Fruit fly (Drosophila melanogaster) whole organism, pupa: Measurements from ENCODE around the gene Dbp21E2.

Experiments
- CG10348 ChIP-seq: fragments of 200-800 bp; sonication (Bioruptor generic); IDR thresholded peaks from 2 replicates; pipeline ENCODE4 v1.3.6; 2022; ENCODE audit warnings: missing biosample characterization, missing genetic modification characterization
- CG12605 ChIP-seq: fragments of 200-800 bp; sonication (Bioruptor generic); IDR thresholded peaks from 2 replicates; pipeline ENCODE4 v1.3.6; 2022; ENCODE audit warnings: missing biosample characterization, missing genetic modification characterization
- CG13204 ChIP-seq: fragments of 200-800 bp; sonication (Bioruptor generic); optimal IDR thresholded peaks from 2 replicates; lab custom pipeline; 2018; ENCODE audit warnings: missing biosample characterization, mild to moderate bottlenecking, missing genetic modification characterization, moderate library complexity
- CG14655 ChIP-seq: fragments of 200-800 bp; sonication (Bioruptor generic); optimal IDR thresholded peaks from 3 replicates; lab custom pipeline; 2017; ENCODE audit warnings: mild to moderate bottlenecking, missing biosample characterization, missing genetic modification reagents, missing genetic modification characterization
- CG15710 ChIP-seq: fragments of 200-800 bp; sonication (Bioruptor generic); optimal IDR thresholded peaks from 2 replicates; lab custom pipeline; 2018; ENCODE audit warnings: missing biosample characterization, mild to moderate bottlenecking, missing genetic modification characterization, moderate library complexity
- CG17806 ChIP-seq: fragments of 200-800 bp; sonication (Bioruptor generic); optimal IDR thresholded peaks from 2 replicates; lab custom pipeline; 2018; ENCODE audit warnings: missing biosample characterization, mild to moderate bottlenecking, missing genetic modification characterization, moderate library complexity
- CG32121 ChIP-seq: fragments of 200-800 bp; sonication (Bioruptor generic); IDR thresholded peaks from 2 replicates; pipeline ENCODE4 v1.3.6; 2022; ENCODE audit warnings: missing biosample characterization, missing genetic modification characterization
- CG34367 ChIP-seq: fragments of 200-800 bp; sonication (Bioruptor generic); optimal IDR thresholded peaks from 2 replicates; lab custom pipeline; 2018; ENCODE audit warnings: missing biosample characterization, mild to moderate bottlenecking, missing genetic modification characterization
- CG4496 ChIP-seq: fragments of 200-800 bp; sonication (Bioruptor generic); IDR thresholded peaks from 3 replicates; pipeline ENCODE4 v1.3.6; 2022; ENCODE audit warnings: missing biosample characterization, missing genetic modification characterization
- CG8159 ChIP-seq: fragments of 200-800 bp; sonication (Bioruptor generic); optimal IDR thresholded peaks from 3 replicates; lab custom pipeline; 2018; ENCODE audit warnings: missing biosample characterization, mild to moderate bottlenecking, missing genetic modification characterization, moderate library complexity
- CG8301 ChIP-seq: fragments of 200-800 bp; sonication (Bioruptor generic); optimal IDR thresholded peaks from 2 replicates; lab custom pipeline; 2018; ENCODE audit warnings: missing biosample characterization, mild to moderate bottlenecking, missing genetic modification characterization
- CG9948 ChIP-seq: fragments of 200-800 bp; sonication (Bioruptor generic); optimal IDR thresholded peaks from 2 replicates; lab custom pipeline; 2018; ENCODE audit warnings: missing biosample characterization, mild to moderate bottlenecking, missing genetic modification characterization, moderate library complexity
- D1 ChIP-seq: fragments of 200-800 bp; sonication (Bioruptor generic); optimal IDR thresholded peaks from 2 replicates; lab custom pipeline; 2018; ENCODE audit warnings: missing biosample characterization, mild to moderate bottlenecking, missing genetic modification characterization, moderate library complexity
- EcR ChIP-seq: fragments of 200-800 bp; sonication (Bioruptor generic); optimal IDR thresholded peaks from 3 replicates; lab custom pipeline; 2019; ENCODE audit warnings: missing biosample characterization, missing genetic modification characterization, mild to moderate bottlenecking, moderate library complexity, missing genetic modification reagents
- Ets98B ChIP-seq: fragments of 200-800 bp; sonication (Bioruptor generic); IDR thresholded peaks from 2 replicates; pipeline ENCODE4 v1.3.6; 2022; ENCODE audit warnings: missing biosample characterization, missing genetic modification characterization
- Pif1A ChIP-seq: fragments of 200-800 bp; sonication (Bioruptor generic); optimal IDR thresholded peaks from 3 replicates; lab custom pipeline; 2016; ENCODE audit warnings: missing biosample characterization, missing genetic modification characterization
- Pif1B ChIP-seq: fragments of 200-800 bp; sonication (Bioruptor generic); optimal IDR thresholded peaks from 3 replicates; lab custom pipeline; 2016; ENCODE audit warnings: missing biosample characterization, missing genetic modification characterization
- Snoo ChIP-seq: fragments of 200-800 bp; sonication (Bioruptor generic); optimal IDR thresholded peaks from 3 replicates; lab custom pipeline; 2017; ENCODE audit warnings: missing biosample characterization, mild to moderate bottlenecking, missing genetic modification characterization, inconsistent platforms
- fd96Ca ChIP-seq: fragments of 200-800 bp; sonication (Bioruptor generic); IDR thresholded peaks from 3 replicates; pipeline ENCODE4 v1.3.6; 2022; ENCODE audit warnings: missing biosample characterization, missing genetic modification characterization
- gl ChIP-seq: fragments of 200-800 bp; sonication (Bioruptor generic); optimal IDR thresholded peaks from 2 replicates; lab custom pipeline; 2018; ENCODE audit warnings: missing biosample characterization, mild to moderate bottlenecking, missing genetic modification characterization
- rn ChIP-seq: fragments of 200-800 bp; sonication (Bioruptor generic); IDR thresholded peaks from 2 replicates; pipeline ENCODE4 v1.3.6; 2022; ENCODE audit warnings: missing biosample characterization, missing genetic modification characterization

Gene Dbp21E2

DNA sequence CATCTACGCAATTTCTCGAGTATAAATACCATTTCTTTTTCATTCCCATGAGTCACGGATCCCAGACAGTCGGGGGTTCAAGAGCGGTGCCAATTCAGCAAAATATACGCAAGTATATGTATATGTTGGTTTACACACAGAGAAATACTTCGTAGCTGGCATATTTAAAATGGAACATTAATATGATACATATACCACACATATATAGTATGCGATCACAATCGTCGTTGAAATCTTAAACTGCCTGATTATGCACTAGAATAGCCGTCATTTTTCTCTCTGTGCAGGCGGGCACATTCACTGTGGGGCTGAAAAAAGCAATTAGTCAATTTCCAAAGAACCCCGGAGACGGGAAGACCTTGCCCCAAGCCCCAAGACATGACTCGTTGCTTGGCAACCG lies 30.3 kb downstream of the Dbp21E2 start:
- TF ChIP-seq Pif1A (GFP tag; lab: Kevin White, UChicago) (peak; percentile 94), CG34367 (tag; lab: Kevin White, UChicago) (peak; percentile 94), CG4496 (peak; percentile 98), D1 (tag; lab: Kevin White, UChicago) (peak; percentile 78), fd96Ca (GFP tag; lab: Robert Waterston, UW) (peak; percentile 96), CG9948 (tag; lab: Kevin White, UChicago) (peak; percentile 93), CG13204 (GFP tag; lab: Kevin White, UChicago) (no peak), CG8301 (tag; lab: Kevin White, UChicago) (peak; percentile 93), CG15710 (peak; percentile 96), CG12605 (GFP tag; lab: Robert Waterston, UW) (peak; percentile 96), EcR (GFP tag; lab: Kevin White, UChicago) (peak; percentile 88), CG17806 (tag; lab: Kevin White, UChicago) (peak; percentile 94), CG14655 (peak; percentile 96), Ets98B (GFP tag; lab: Robert Waterston, UW) (peak; percentile 96), Snoo (tag; lab: Kevin White, UChicago) (peak; percentile 97), rn (GFP tag; lab: Robert Waterston, UW) (peak; percentile 95), gl (peak; percentile 93), Pif1B (GFP tag; lab: Kevin White, UChicago) (peak; percentile 95), CG10348 (GFP tag; lab: Robert Waterston, UW) (0 out of 2 replicates have a peak, but pooled peaks have one; percentile 22), CG8159 (tag; lab: Kevin White, UChicago) (peak; percentile 95), CG32121 (GFP tag; lab: Robert Waterston, UW) (peak; percentile 95)

DNA sequence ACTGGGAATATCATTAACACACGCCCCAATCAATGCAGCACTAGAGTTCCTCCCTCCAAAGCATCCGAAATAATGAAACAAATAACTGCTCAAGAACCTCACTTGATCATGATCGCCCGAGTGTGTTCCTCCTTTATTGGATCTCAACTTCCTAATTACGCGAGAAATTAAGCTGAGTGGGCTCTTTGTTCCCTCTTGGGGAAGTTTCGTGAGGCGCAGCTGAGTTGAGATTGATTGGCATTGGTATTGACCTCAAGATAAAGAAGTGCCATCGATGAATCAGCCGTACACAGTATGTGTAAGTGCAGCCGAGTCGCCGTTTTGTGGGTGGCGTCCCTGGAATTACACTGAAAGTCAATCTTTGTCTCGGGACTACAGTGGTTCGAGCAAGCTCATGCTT lies 31.5 kb downstream of the Dbp21E2 start:
- TF ChIP-seq EcR (GFP tag; lab: Kevin White, UChicago) (peak; percentile 65), CG10348 (GFP tag; lab: Robert Waterston, UW) (no peak)

- TF ChIP-seq CG8159 (tag; lab: Kevin White, UChicago) = no peak
These were observed 31.9 kb downstream of the Dbp21E2 start for dm6 chr2L:843301-843700.

DNA sequence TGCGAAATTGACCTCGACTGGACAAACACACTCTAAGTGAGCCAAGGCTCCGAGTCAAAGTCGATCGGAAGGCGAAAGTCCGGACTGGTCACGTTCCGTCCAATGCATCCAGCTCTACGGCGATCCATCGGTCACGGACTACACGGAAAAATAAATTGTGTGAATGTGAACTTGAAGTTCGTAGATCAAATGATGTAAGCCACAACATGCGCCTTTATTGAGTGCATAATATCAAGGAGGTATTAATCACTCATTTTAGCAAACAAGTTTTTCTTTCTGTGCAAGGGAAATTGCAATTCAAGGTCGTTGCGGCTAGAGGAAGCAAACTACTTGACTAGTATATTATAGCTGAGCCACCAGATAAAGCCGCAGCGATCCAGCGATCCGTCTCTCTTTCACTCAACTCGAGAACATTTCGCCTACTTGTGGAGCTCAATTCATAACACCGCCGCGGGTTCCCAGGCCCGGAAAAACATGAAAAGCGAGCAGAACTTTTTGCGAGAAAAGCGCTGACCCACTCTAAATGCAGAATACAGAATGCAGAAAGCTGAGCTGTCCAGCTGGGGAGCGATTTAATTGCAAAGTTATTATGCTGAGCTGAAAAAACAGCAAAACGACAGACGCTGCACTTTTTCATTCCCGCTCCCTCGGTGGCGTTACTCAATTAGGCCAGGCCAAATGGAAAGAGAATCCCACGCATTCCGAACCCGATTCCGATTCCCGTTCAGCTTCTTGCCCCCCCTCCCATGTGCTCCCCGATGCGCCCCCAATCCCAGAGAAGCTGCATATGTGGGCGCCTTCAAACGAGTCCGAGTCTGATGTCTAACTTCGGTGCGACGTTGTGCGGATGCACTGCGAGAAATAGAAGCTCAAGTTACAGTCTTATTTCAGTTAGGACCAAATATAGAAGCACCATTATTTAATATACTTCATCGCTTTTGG lies 32.7 kb downstream of the Dbp21E2 start:
- no peak for TF ChIP-seq Snoo (tag; lab: Kevin White, UChicago)
- peak; percentile 32 for TF ChIP-seq CG9948 (tag; lab: Kevin White, UChicago)
- TF ChIP-seq CG32121 (GFP tag; lab: Robert Waterston, UW) = peak; percentile 12; the same call in 1 of the 2 replicates
- TF ChIP-seq EcR (GFP tag; lab: Kevin White, UChicago) = no peak
- no peak for TF ChIP-seq Pif1B (GFP tag; lab: Kevin White, UChicago)
- peak; percentile 15 for TF ChIP-seq CG15710
- peak; percentile 52 for TF ChIP-seq CG8159 (tag; lab: Kevin White, UChicago)
- TF ChIP-seq CG8301 (tag; lab: Kevin White, UChicago) = peak; percentile 70
- TF ChIP-seq fd96Ca (GFP tag; lab: Robert Waterston, UW) = peak; percentile 53; the same call in 2 of the 3 replicates
- TF ChIP-seq gl = peak; percentile 37
- TF ChIP-seq CG14655 = peak; percentile 75
- TF ChIP-seq CG17806 (tag; lab: Kevin White, UChicago) = peak; percentile 52
- TF ChIP-seq rn (GFP tag; lab: Robert Waterston, UW) = peak; percentile 33; the same call in 1 of the 2 replicates
- peak; percentile 23 for TF ChIP-seq CG13204 (GFP tag; lab: Kevin White, UChicago)
- peak; percentile 75 for TF ChIP-seq CG4496
- peak; percentile 59 for TF ChIP-seq Ets98B (GFP tag; lab: Robert Waterston, UW)
- peak; percentile 65 for TF ChIP-seq CG12605 (GFP tag; lab: Robert Waterston, UW)
- TF ChIP-seq D1 (tag; lab: Kevin White, UChicago) = no peak
- no peak for TF ChIP-seq CG10348 (GFP tag; lab: Robert Waterston, UW)
- peak; percentile 48 for TF ChIP-seq CG34367 (tag; lab: Kevin White, UChicago)
- TF ChIP-seq Pif1A (GFP tag; lab: Kevin White, UChicago) = peak; percentile 32
- TF ChIP-seq, all 21 proteins: peak for 16

- no peak for TF ChIP-seq gl
- peak; percentile 67 for TF ChIP-seq CG9948 (tag; lab: Kevin White, UChicago)
- peak; percentile 92 for TF ChIP-seq Ets98B (GFP tag; lab: Robert Waterston, UW)
- TF ChIP-seq EcR (GFP tag; lab: Kevin White, UChicago) = no peak
- TF ChIP-seq CG10348 (GFP tag; lab: Robert Waterston, UW) = no peak
- peak; percentile 92 for TF ChIP-seq fd96Ca (GFP tag; lab: Robert Waterston, UW)
- peak; percentile 72 for TF ChIP-seq CG17806 (tag; lab: Kevin White, UChicago)
- TF ChIP-seq CG8159 (tag; lab: Kevin White, UChicago) = peak; percentile 58
- peak; percentile 86 for TF ChIP-seq CG32121 (GFP tag; lab: Robert Waterston, UW)
- TF ChIP-seq Snoo (tag; lab: Kevin White, UChicago) = peak; percentile 62
- TF ChIP-seq CG4496 = peak; percentile 94
- TF ChIP-seq CG13204 (GFP tag; lab: Kevin White, UChicago) = no peak
- TF ChIP-seq Pif1A (GFP tag; lab: Kevin White, UChicago) = peak; percentile 82
- peak; percentile 80 for TF ChIP-seq Pif1B (GFP tag; lab: Kevin White, UChicago)
- peak; percentile 88 for TF ChIP-seq CG14655
- TF ChIP-seq CG8301 (tag; lab: Kevin White, UChicago) = peak; percentile 88
- peak; percentile 75 for TF ChIP-seq rn (GFP tag; lab: Robert Waterston, UW)
- TF ChIP-seq CG15710 = peak; percentile 60
- TF ChIP-seq CG34367 (tag; lab: Kevin White, UChicago) = peak; percentile 55
- TF ChIP-seq CG12605 (GFP tag; lab: Robert Waterston, UW) = peak; percentile 84
These were observed 34.1 kb downstream of the Dbp21E2 start for dm6 chr2L:845341-846004.
